Worm (Caenorhabditis elegans) whole organism, L3 larva: ENCODE data around the gene srxa-11.

Source experiments
- ama-1 ChIP-seq: fragments of 150-350 bp; optimal IDR thresholded peaks from 2 replicates; lab custom pipeline; 2018
- nhr-12 ChIP-seq: fragments of 150-350 bp; optimal IDR thresholded peaks from 2 replicates; lab custom pipeline; 2014; ENCODE audit warnings: missing biosample characterization, missing genetic modification characterization
- nhr-28 ChIP-seq: fragments of 150-350 bp; optimal IDR thresholded peaks from 2 replicates; lab custom pipeline; 2014; ENCODE audit warnings: missing biosample characterization, missing genetic modification characterization

DNA sequence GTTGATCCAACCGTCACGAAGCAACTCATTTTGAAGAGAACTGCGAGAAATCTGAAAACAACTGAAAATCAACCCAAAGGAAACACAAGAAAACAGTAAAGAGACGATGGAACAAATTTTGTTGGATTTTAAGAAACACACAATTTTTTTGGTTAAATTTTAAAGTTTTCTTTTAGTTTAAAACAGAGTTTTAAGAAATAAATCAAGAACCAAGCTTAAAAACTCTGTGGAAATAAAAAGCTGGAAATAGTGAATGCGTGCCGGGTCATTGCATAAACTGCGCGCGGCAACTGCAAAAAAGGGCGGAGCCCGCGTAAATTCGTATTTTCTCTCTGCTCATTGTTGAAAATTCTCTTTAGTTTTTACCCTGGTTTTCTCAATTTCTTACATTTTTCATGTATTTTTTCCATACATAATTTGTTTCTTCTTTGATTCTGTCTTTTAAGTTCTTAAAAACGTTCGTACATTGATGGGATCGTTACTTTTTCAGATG lies 38.0 kb downstream of the srxa-11 start, which contains the start of the genes algn-13 and R10D12.13:
- TF ChIP-seq nhr-28 (tag; lab: Kevin White, UChicago) (no peak), ama-1 (lab: Kevin White, UChicago) (no peak), nhr-12 (tag; lab: Kevin White, UChicago) (no peak)
